Fruit fly (Drosophila melanogaster) whole organism, embryonic: ENCODE results near the gene Art1.

ENCODE experiments used
- Antp ChIP-seq: fragments of 200-800 bp; sonication (Bioruptor generic); optimal IDR thresholded peaks from 3 replicates; lab custom pipeline; 2016; ENCODE audit warnings: missing biosample characterization, missing genetic modification characterization
- CG10321 ChIP-seq: fragments of 200-800 bp; sonication (Bioruptor generic); IDR thresholded peaks from 2 replicates; pipeline ENCODE4 v1.3.6; 2022; ENCODE audit warnings: missing biosample characterization, missing genetic modification characterization
- CG10462 ChIP-seq: fragments of 200-800 bp; sonication (Bioruptor generic); optimal IDR thresholded peaks from 2 replicates; lab custom pipeline; 2016; ENCODE audit warnings: missing biosample characterization, missing genetic modification characterization
- CG10654 ChIP-seq: fragments of 200-800 bp; sonication (Bioruptor generic); optimal IDR thresholded peaks from 2 replicates; lab custom pipeline; 2016; ENCODE audit warnings: missing biosample characterization, missing genetic modification characterization
- CG13775 ChIP-seq: fragments of 200-800 bp; sonication (Bioruptor generic); optimal IDR thresholded peaks from 3 replicates; lab custom pipeline; 2017; ENCODE audit warnings: missing biosample characterization, mild to moderate bottlenecking, missing genetic modification characterization
- CG14667 ChIP-seq: fragments of 200-800 bp; sonication (Bioruptor generic); IDR thresholded peaks from 2 replicates; pipeline ENCODE4 v1.3.6; 2022; ENCODE audit warnings: missing biosample characterization, missing genetic modification characterization
- CG14860 ChIP-seq: fragments of 200-800 bp; sonication (Bioruptor generic); IDR thresholded peaks from 3 replicates; pipeline ENCODE4 v1.3.6; 2022; ENCODE audit warnings: missing biosample characterization, missing genetic modification characterization; ENCODE audit not compliant: partially characterized antibody
- CG14965 ChIP-seq: fragments of 200-800 bp; sonication (Bioruptor generic); optimal IDR thresholded peaks from 2 replicates; lab custom pipeline; 2016; ENCODE audit warnings: missing biosample characterization, missing genetic modification characterization, borderline replicate concordance
- CG18619 ChIP-seq: fragments of 200-800 bp; sonication (Bioruptor generic); optimal IDR thresholded peaks from 3 replicates; lab custom pipeline; 2017; ENCODE audit warnings: missing biosample characterization, mild to moderate bottlenecking, missing genetic modification characterization
- CG2120 ChIP-seq: fragments of 200-800 bp; sonication (Bioruptor generic); optimal IDR thresholded peaks from 3 replicates; lab custom pipeline; 2016; ENCODE audit warnings: missing biosample characterization, missing genetic modification characterization
- CG34422 ChIP-seq: fragments of 200-800 bp; sonication (Bioruptor generic); IDR thresholded peaks from 3 replicates; pipeline ENCODE4 v1.3.6; 2022; ENCODE audit warnings: missing biosample characterization, missing genetic modification characterization
- CG4854 ChIP-seq: fragments of 200-800 bp; sonication (Bioruptor generic); optimal IDR thresholded peaks from 2 replicates; lab custom pipeline; 2016; ENCODE audit warnings: missing biosample characterization, missing genetic modification characterization, inconsistent platforms
- CG6683 ChIP-seq: fragments of 200-800 bp; sonication (Bioruptor generic); optimal IDR thresholded peaks from 2 replicates; lab custom pipeline; 2017; ENCODE audit warnings: missing biosample characterization, mild to moderate bottlenecking, missing genetic modification characterization, missing genetic modification reagents
- CG6791 ChIP-seq: fragments of 200-800 bp; sonication (Bioruptor generic); IDR thresholded peaks from 3 replicates; pipeline ENCODE4 v1.3.6; 2022; ENCODE audit warnings: missing biosample characterization, missing genetic modification characterization; ENCODE audit not compliant: partially characterized antibody
- CG8944 ChIP-seq: fragments of 200-800 bp; sonication (Bioruptor generic); optimal IDR thresholded peaks from 3 replicates; lab custom pipeline; 2016; ENCODE audit warnings: missing biosample characterization, missing genetic modification characterization
- CG9437 ChIP-seq: fragments of 200-800 bp; sonication (Bioruptor generic); optimal IDR thresholded peaks from 2 replicates; lab custom pipeline; 2018; ENCODE audit warnings: missing biosample characterization, mild to moderate bottlenecking, missing genetic modification characterization
- CG9609 ChIP-seq: fragments of 200-800 bp; sonication (Bioruptor generic); optimal IDR thresholded peaks from 3 replicates; lab custom pipeline; 2016; ENCODE audit warnings: missing biosample characterization, missing genetic modification characterization
- Dad ChIP-seq: fragments of 200-800 bp; sonication (Bioruptor generic); optimal IDR thresholded peaks from 3 replicates; lab custom pipeline; 2016; ENCODE audit warnings: missing biosample characterization, missing genetic modification characterization
- Elba2 ChIP-seq: fragments of 200-800 bp; sonication (Bioruptor generic); optimal IDR thresholded peaks from 3 replicates; lab custom pipeline; 2016; ENCODE audit warnings: missing biosample characterization, missing genetic modification characterization
- GATAe ChIP-seq: fragments of 200-800 bp; sonication (Bioruptor generic); conservative IDR thresholded peaks from 2 replicates; pipeline ENCODE4 v1.3.6; 2022; ENCODE audit warnings: missing biosample characterization, missing genetic modification characterization
- Hey ChIP-seq: fragments of 200-800 bp; sonication (Bioruptor generic); optimal IDR thresholded peaks from 3 replicates; lab custom pipeline; 2018; ENCODE audit warnings: missing biosample characterization, mild to moderate bottlenecking, missing genetic modification characterization
- Hmx ChIP-seq: fragments of 200-800 bp; sonication (Bioruptor generic); optimal IDR thresholded peaks from 2 replicates; lab custom pipeline; 2016; ENCODE audit warnings: missing biosample characterization, missing genetic modification characterization
- Jarid2 ChIP-seq: fragments of 200-800 bp; sonication (Bioruptor generic); optimal IDR thresholded peaks from 3 replicates; lab custom pipeline; 2017; ENCODE audit warnings: mild to moderate bottlenecking, missing biosample characterization, missing genetic modification reagents, missing genetic modification characterization
- MTF-1 ChIP-seq: fragments of 200-800 bp; sonication (Bioruptor generic); optimal IDR thresholded peaks from 2 replicates; lab custom pipeline; 2018; ENCODE audit warnings: missing biosample characterization, mild to moderate bottlenecking, missing genetic modification characterization, borderline replicate concordance
- NK7.1 ChIP-seq: fragments of 200-800 bp; sonication (Bioruptor generic); optimal IDR thresholded peaks from 3 replicates; lab custom pipeline; 2016; ENCODE audit warnings: missing biosample characterization, missing genetic modification characterization
- Ravus ChIP-seq: fragments of 200-800 bp; sonication (Bioruptor generic); IDR thresholded peaks from 2 replicates; pipeline ENCODE4 v1.3.6; 2022; ENCODE audit warnings: missing biosample characterization, missing genetic modification characterization
- TFAM ChIP-seq: fragments of 200-800 bp; sonication (Bioruptor generic); optimal IDR thresholded peaks from 2 replicates; lab custom pipeline; 2017; ENCODE audit warnings: missing biosample characterization, missing genetic modification characterization, inconsistent platforms
- chif ChIP-seq, 2 experiments: fragments of 200-800 bp; sonication (Bioruptor generic); optimal IDR thresholded peaks; 3 replicates each; lab custom pipeline; 2016; ENCODE audit warnings: missing biosample characterization in 2 of 2, missing genetic modification characterization in 2 of 2
- da ChIP-seq: fragments of 200-800 bp; sonication (Bioruptor generic); optimal IDR thresholded peaks from 2 replicates; lab custom pipeline; 2016; ENCODE audit warnings: missing biosample characterization, missing genetic modification characterization
- dimm ChIP-seq: fragments of 200-800 bp; sonication (Bioruptor generic); IDR thresholded peaks from 2 replicates; pipeline ENCODE4 v1.3.6; 2022; ENCODE audit warnings: missing biosample characterization, missing genetic modification characterization
- fd102C ChIP-seq: fragments of 200-800 bp; sonication (Bioruptor generic); optimal IDR thresholded peaks from 2 replicates; lab custom pipeline; 2018; ENCODE audit warnings: missing biosample characterization, mild to moderate bottlenecking, missing genetic modification characterization, moderate library complexity
- ftz-f1 ChIP-seq: fragments of 200-800 bp; sonication (Bioruptor generic); optimal IDR thresholded peaks from 2 replicates; lab custom pipeline; 2016; ENCODE audit warnings: missing biosample characterization, missing genetic modification characterization
- gt ChIP-seq: fragments of 200-800 bp; sonication (Bioruptor generic); IDR thresholded peaks from 2 replicates; pipeline ENCODE4 v1.3.6; 2022; ENCODE audit warnings: missing biosample characterization, missing genetic modification characterization
- hkb ChIP-seq, 2 experiments: fragments of 200-800 bp in 1 of 2; fragments of >200 bp in 1 of 2; sonication (Bioruptor generic) in 1 of 2; IDR thresholded peaks in 1 of 2; optimal IDR thresholded peaks in 1 of 2; 2 replicates each; pipeline versions ENCODE4 v1.3.6 to Lab custom; 2017 to 2022; ENCODE audit warnings: missing biosample characterization in 1 of 2, missing genetic modification characterization in 1 of 2
- hth ChIP-seq: fragments of >200 bp; optimal IDR thresholded peaks from 2 replicates; lab custom pipeline; 2017; ENCODE audit warnings: inconsistent platforms
- inv ChIP-seq: fragments of 200-800 bp; sonication (Bioruptor generic); IDR thresholded peaks from 2 replicates; pipeline ENCODE4 v1.3.6; 2022; ENCODE audit warnings: missing biosample characterization, missing genetic modification characterization; ENCODE audit not compliant: partially characterized antibody
- klu ChIP-seq: fragments of 200-800 bp; sonication (Bioruptor generic); IDR thresholded peaks from 2 replicates; pipeline ENCODE4 v1.3.6; 2022; ENCODE audit warnings: missing biosample characterization, missing genetic modification characterization
- knrl ChIP-seq: fragments of 200-800 bp; sonication (Bioruptor generic); IDR thresholded peaks from 3 replicates; pipeline ENCODE4 v1.3.6; 2022; ENCODE audit warnings: missing biosample characterization, missing genetic modification characterization; ENCODE audit not compliant: partially characterized antibody
- lbe ChIP-seq: fragments of 200-800 bp; sonication (Bioruptor generic); optimal IDR thresholded peaks from 2 replicates; lab custom pipeline; 2016; ENCODE audit warnings: missing biosample characterization, mild to moderate bottlenecking, missing genetic modification characterization
- lola ChIP-seq, 3 experiments: fragments of >200 bp in 2 of 3; fragments of 200-800 bp in 1 of 3; sonication (Bioruptor generic) in 1 of 3; optimal IDR thresholded peaks; 2 replicates each; lab custom pipeline; 2017 to 2019; ENCODE audit warnings: missing biosample characterization in 3 of 3, missing genetic modification characterization in 3 of 3, mild to moderate bottlenecking in 1 of 3, moderate library complexity in 1 of 3
- maf-S ChIP-seq: fragments of 200-800 bp; sonication (Bioruptor generic); optimal IDR thresholded peaks from 2 replicates; lab custom pipeline; 2016; ENCODE audit warnings: missing biosample characterization, missing genetic modification characterization
- mam ChIP-seq: fragments of 200-800 bp; sonication (Bioruptor generic); optimal IDR thresholded peaks from 3 replicates; lab custom pipeline; 2016; ENCODE audit warnings: missing biosample characterization, missing genetic modification characterization
- org-1 ChIP-seq: fragments of 200-800 bp; sonication (Bioruptor generic); optimal IDR thresholded peaks from 2 replicates; lab custom pipeline; 2017; ENCODE audit warnings: missing biosample characterization, missing genetic modification characterization
- pan ChIP-seq, 4 experiments: fragments of >200 bp in 3 of 4; fragments of 200-800 bp in 1 of 4; sonication (Bioruptor generic) in 1 of 4; optimal IDR thresholded peaks in 3 of 4; IDR thresholded peaks in 1 of 4; 2 replicates each; pipeline versions ENCODE4 v1.3.6 to Lab custom; 2017 to 2022; ENCODE audit warnings: missing biosample characterization in 2 of 4, missing genetic modification characterization in 2 of 4, mixed read lengths in 1 of 4
- sc ChIP-seq, 3 experiments: fragments of >200 bp in 2 of 3; fragments of 200-800 bp in 1 of 3; sonication (Bioruptor generic) in 1 of 3; optimal IDR thresholded peaks; 2 replicates in 2 of 3; 3 replicates in 1 of 3; lab custom pipeline; 2017; ENCODE audit warnings: mild to moderate bottlenecking in 1 of 3, missing biosample characterization in 1 of 3, missing genetic modification characterization in 1 of 3, missing genetic modification reagents in 1 of 3
- sim ChIP-seq: fragments of 200-800 bp; sonication (Bioruptor generic); IDR thresholded peaks from 2 replicates; pipeline ENCODE4 v1.3.6; 2022; ENCODE audit warnings: missing biosample characterization, missing genetic modification characterization
- tap ChIP-seq: fragments of 200-800 bp; optimal IDR thresholded peaks from 3 replicates; lab custom pipeline; 2019; ENCODE audit warnings: missing biosample characterization, mild to moderate bottlenecking, missing genetic modification characterization, moderate library complexity
- toy ChIP-seq: fragments of 200-800 bp; sonication (Bioruptor generic); IDR thresholded peaks from 2 replicates; pipeline ENCODE4 v1.3.6; 2022; ENCODE audit warnings: missing biosample characterization, missing genetic modification characterization
- unpg ChIP-seq: fragments of 200-800 bp; sonication (Bioruptor generic); optimal IDR thresholded peaks from 3 replicates; lab custom pipeline; 2018; ENCODE audit warnings: missing biosample characterization, mild to moderate bottlenecking, missing genetic modification characterization, moderate library complexity

Gene Art1

DNA sequence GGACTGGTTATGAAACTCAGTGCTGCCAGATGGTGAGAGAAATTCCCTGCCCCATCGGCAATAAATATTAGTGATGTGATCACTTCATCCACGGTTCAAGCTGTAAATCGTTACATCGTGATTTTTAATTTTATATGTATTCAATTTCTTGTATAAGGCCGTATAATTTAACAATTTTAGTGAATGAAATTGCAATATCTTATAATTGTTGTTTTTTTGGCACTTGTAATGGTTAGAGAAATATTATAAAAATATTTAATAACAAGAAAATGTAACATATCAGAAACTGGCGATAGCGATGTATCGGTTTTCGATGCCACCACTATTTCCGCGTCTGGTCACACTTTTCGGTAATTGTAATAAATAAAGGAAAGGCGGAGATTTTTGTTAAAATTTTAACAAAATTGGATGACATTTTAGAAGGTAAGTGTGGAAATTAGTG, 3.9 kb downstream of the Art1 start, which contains the start of the genes mRpL37 and Rbp1 (continued):
- TF ChIP-seq knrl (GFP tag; lab: Robert Waterston, UW) (peak; percentile 96), CG34422 (GFP tag; lab: Robert Waterston, UW) (peak; percentile 47; the same call in 2 of the 3 replicates), NK7.1 (no peak), CG10462 (peak; percentile 15), CG10321 (GFP tag; lab: Robert Waterston, UW) (no peak), klu (peak; percentile 70), CG18619 (GFP tag; lab: Kevin White, UChicago) (peak; percentile 52), CG14860 (GFP tag; lab: Robert Waterston, UW) (peak; percentile 95), chif (GFP tag; optimal IDR thresholded peaks at IDR 0.05; lab: Kevin White, UChicago) (peak; percentile 18 to 53), gt (peak; percentile 11; the same call in 1 of the 2 replicates), CG9437 (peak; percentile 58), Hmx (no peak), GATAe (no peak), lola (GFP tag; optimal IDR thresholded peaks at IDR 0.05; lab: Kevin White, UChicago) (peak in 1 of 3 experiments; percentile 86), tap (tag; lab: Kevin White, UChicago) (no peak), maf-S (peak; percentile 12), Jarid2 (GFP tag; lab: Kevin White, UChicago) (no peak), Antp (GFP tag; lab: Kevin White, UChicago) (peak; percentile 61), CG2120 (GFP tag; lab: Kevin White, UChicago) (peak; percentile 80), toy (GFP tag; lab: Robert Waterston, UW) (no peak), da (GFP tag; lab: Kevin White, UChicago) (no peak), MTF-1 (GFP tag; lab: Kevin White, UChicago) (no peak), Ravus (GFP tag; lab: Robert Waterston, UW) (no peak; the same call in 1 of the 2 replicates), Dad (GFP tag; lab: Kevin White, UChicago) (peak; percentile 24), CG9609 (GFP tag; lab: Kevin White, UChicago) (no peak), CG6791 (peak; percentile 60; the same call in 2 of the 3 replicates), org-1 (GFP tag; lab: Kevin White, UChicago) (no peak), CG6683 (GFP tag; lab: Kevin White, UChicago) (no peak), Hey (tag; lab: Kevin White, UChicago) (no peak), CG14667 (GFP tag; lab: Robert Waterston, UW) (peak; percentile 48), Elba2 (GFP tag; lab: Kevin White, UChicago) (peak; percentile 20), CG13775 (peak; percentile 82), hth (lab: Kevin White, UChicago) (no peak), mam (peak; percentile 76), sim (GFP tag; lab: Robert Waterston, UW) (no peak), CG14965 (no peak), lbe (GFP tag; lab: Kevin White, UChicago) (no peak), dimm (GFP tag; lab: Robert Waterston, UW) (no peak), ftz-f1 (GFP tag; lab: Kevin White, UChicago) (no peak), hkb (optimal IDR thresholded peaks at IDR 0.05; lab: Kevin White, UChicago) (peak; percentile 13), hkb (GFP tag; IDR thresholded peaks at IDR 0.05; lab: Robert Waterston, UW) (no peak), CG10654 (GFP tag; lab: Kevin White, UChicago) (peak; percentile 65), fd102C (GFP tag; lab: Kevin White, UChicago) (no peak), inv (GFP tag; lab: Robert Waterston, UW) (peak; percentile 92), CG8944 (GFP tag; lab: Kevin White, UChicago) (peak; percentile 34), sc (optimal IDR thresholded peaks at IDR 0.05; lab: Kevin White, UChicago) (no peak), sc (GFP tag; optimal IDR thresholded peaks at IDR 0.05; lab: Kevin White, UChicago) (peak; percentile 43), CG4854 (peak; percentile 59), pan (optimal IDR thresholded peaks at IDR 0.05; lab: Kevin White, UChicago) (no peak), pan (GFP tag; optimal IDR thresholded peaks at IDR 0.05 in 1 of 2, IDR thresholded peaks at IDR 0.05 in 1 of 2) (no peak), unpg (GFP tag; lab: Kevin White, UChicago) (peak; percentile 69), TFAM (GFP tag; lab: Kevin White, UChicago) (no peak)
